Worm (Caenorhabditis elegans): ENCODE data around the gene fbxa-167.

DNA sequence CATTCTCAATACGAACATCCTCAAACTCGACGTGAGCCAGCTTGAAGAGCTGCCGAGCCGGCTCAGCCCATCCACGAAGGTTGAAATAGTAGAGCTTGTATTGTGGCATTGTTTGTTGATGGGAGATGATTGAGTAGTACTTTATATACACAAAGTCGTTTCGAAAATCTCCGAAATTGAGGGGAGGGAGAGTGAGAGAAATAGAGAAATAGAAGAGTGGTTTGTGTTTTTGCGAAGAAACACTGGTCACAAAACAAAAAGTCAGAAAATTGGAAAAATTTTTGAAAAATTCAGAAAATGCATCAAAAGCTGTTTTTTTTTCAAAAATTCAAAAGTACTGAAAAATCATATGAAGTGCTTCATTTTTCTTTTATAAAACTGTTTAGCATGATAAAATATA is 30.1 kb upstream of the fbxa-167 start, which contains the start of gene gst-24:
- no peak for TF ChIP-seq tab-1 (GFP tag; IDR thresholded peaks at IDR 0.05)
- no peak for TF ChIP-seq flt-1 (GFP tag; IDR thresholded peaks at IDR 0.05)
- no peak for TF ChIP-seq ztf-23 (GFP tag; IDR thresholded peaks at IDR 0.05)
- TF ChIP-seq klf-2 (GFP tag; conservative IDR thresholded peaks at IDR 0.05) = no peak
- no peak for TF ChIP-seq cog-1 (tag; optimal IDR thresholded peaks at IDR 0.05)
- TF ChIP-seq T22C8.4 (GFP tag; IDR thresholded peaks at IDR 0.05) = no peak
